Worm (Caenorhabditis elegans): ENCODE results near the gene cdk-1.

ce11 chrIII:9735857-9736256 lies 11.4 kb upstream of the cdk-1 start, which contains the start of gene dao-6:
- TF ChIP-seq elt-3 (tag; optimal IDR thresholded peaks at IDR 0.05) (no peak), snpc-4 (tag; optimal IDR thresholded peaks at IDR 0.05) (no peak), ama-1 (optimal IDR thresholded peaks at IDR 0.05) (no peak)
